Fruit fly (Drosophila melanogaster): Measurements from ENCODE around the gene Chsy.
A peak's percentile ranks its signal among the peaks of the same experiment; 100 is the strongest.

The Chsy gene

dm6 chrX:15593477-15594229, at the start of gene Chsy:
TSS of gene Chsy (minus strand) at chrX:15593534.
- TF ChIP-seq Gug (GFP tag; IDR thresholded peaks at IDR 0.05) = 0 out of 2 replicates have a peak, but pooled peaks have one; percentile 11
- no peak for TF ChIP-seq Lpt (GFP tag; optimal IDR thresholded peaks at IDR 0.05)
- peak; percentile 9 for TF ChIP-seq CG16779 (tag; optimal IDR thresholded peaks at IDR 0.05)
- no peak for TF ChIP-seq Met (GFP tag; optimal IDR thresholded peaks at IDR 0.05)
- no peak for TF ChIP-seq CG3032 (tag; optimal IDR thresholded peaks at IDR 0.05)
- TF ChIP-seq Ets96B (tag; optimal IDR thresholded peaks at IDR 0.05) = no peak
- TF ChIP-seq Ets21C (GFP tag; optimal IDR thresholded peaks at IDR 0.05) = no peak
- peak; percentile 86 for TF ChIP-seq svp (GFP tag)
- no peak for TF ChIP-seq Sox14 (GFP tag; optimal IDR thresholded peaks at IDR 0.05)
- peak; percentile 0 for TF ChIP-seq CG4318 (GFP tag; optimal IDR thresholded peaks at IDR 0.05)
- no peak for TF ChIP-seq CG11902 (GFP tag; optimal IDR thresholded peaks at IDR 0.05)
- peak; percentile 55 for TF ChIP-seq CG6163 (GFP tag; IDR thresholded peaks at IDR 0.05)
- peak; percentile 24 for TF ChIP-seq acj6 (GFP tag; optimal IDR thresholded peaks at IDR 0.05)
- peak; percentile 44 for TF ChIP-seq CG10631 (GFP tag; optimal IDR thresholded peaks at IDR 0.05)
- no peak for TF ChIP-seq net (GFP tag; optimal IDR thresholded peaks at IDR 0.05)
- no peak for TF ChIP-seq CG8319 (GFP tag; optimal IDR thresholded peaks at IDR 0.05)
- TF ChIP-seq OdsH (GFP tag; optimal IDR thresholded peaks at IDR 0.05) = peak; percentile 6
- peak in 1 of 2 experiments; percentile 36 for TF ChIP-seq salr (GFP tag; optimal IDR thresholded peaks at IDR 0.05)
- TF ChIP-seq CG31627 (GFP tag; optimal IDR thresholded peaks at IDR 0.05) = no peak
- no peak for TF ChIP-seq Hr38 (GFP tag; optimal IDR thresholded peaks at IDR 0.05)
- no peak for TF ChIP-seq CG11294 (GFP tag; IDR thresholded peaks at IDR 0.05)
- TF ChIP-seq CG6276 (GFP tag; optimal IDR thresholded peaks at IDR 0.05) = no peak
- no peak for TF ChIP-seq Sox102F (GFP tag; optimal IDR thresholded peaks at IDR 0.05)
- no peak for TF ChIP-seq Eip75B (GFP tag; optimal IDR thresholded peaks at IDR 0.05)
- no peak for TF ChIP-seq Hr4 (GFP tag; optimal IDR thresholded peaks at IDR 0.05)
- peak; percentile 34 for TF ChIP-seq CG8632 (GFP tag; optimal IDR thresholded peaks at IDR 0.05)
- TF ChIP-seq achi (GFP tag; optimal IDR thresholded peaks at IDR 0.05) = peak; percentile 17
- TF ChIP-seq vri (GFP tag; optimal IDR thresholded peaks at IDR 0.05) = peak; percentile 40
- TF ChIP-seq ss (GFP tag; optimal IDR thresholded peaks at IDR 0.05) = no peak
- no peak for TF ChIP-seq dsx (GFP tag; optimal IDR thresholded peaks at IDR 0.05; ENCODE audit: poor library complexity, severe bottlenecking)
- TF ChIP-seq Eip78C (GFP tag) = peak; percentile 66
- TF ChIP-seq CG10669 (GFP tag; optimal IDR thresholded peaks at IDR 0.05) = no peak
- no peak for TF ChIP-seq CG9139 (GFP tag; optimal IDR thresholded peaks at IDR 0.05)
- no peak for TF ChIP-seq fd85E (GFP tag; optimal IDR thresholded peaks at IDR 0.05)
- TF ChIP-seq CG8119 (GFP tag; IDR thresholded peaks at IDR 0.05) = peak; percentile 36; the same call in 1 of the 3 replicates
- TF ChIP-seq CG6808 (GFP tag; optimal IDR thresholded peaks at IDR 0.05) = peak; percentile 36
- no peak for TF ChIP-seq CG3919 (GFP tag; optimal IDR thresholded peaks at IDR 0.05)
- TF ChIP-seq CG6792 (GFP tag; optimal IDR thresholded peaks at IDR 0.05) = no peak
- TF ChIP-seq CG15336 (GFP tag; IDR thresholded peaks at IDR 0.05) = peak; percentile 7; the same call in 1 of the 2 replicates
- no peak for TF ChIP-seq dac (GFP tag; optimal IDR thresholded peaks at IDR 0.05)
- TF ChIP-seq CG32006 (GFP tag; optimal IDR thresholded peaks at IDR 0.05) = peak; percentile 46
- TF ChIP-seq eg (GFP tag; IDR thresholded peaks at IDR 0.05) = 0 out of 3 replicates have a peak, but pooled peaks have one; percentile 23

- TF ChIP-seq pdm3 (GFP tag; optimal IDR thresholded peaks at IDR 0.05) (peak; percentile 64), Ets96B (tag; optimal IDR thresholded peaks at IDR 0.05) (peak; percentile 70), ss (GFP tag; optimal IDR thresholded peaks at IDR 0.05) (peak; percentile 72 to 88), CG16779 (tag; optimal IDR thresholded peaks at IDR 0.05) (peak; percentile 40), Eip93F (GFP tag; optimal IDR thresholded peaks at IDR 0.05) (no peak), Met (GFP tag; optimal IDR thresholded peaks at IDR 0.05) (peak; percentile 75), eg (GFP tag; IDR thresholded peaks at IDR 0.05) (0 out of 3 replicates have a peak, but pooled peaks have one; percentile 23), lz (GFP tag; optimal IDR thresholded peaks at IDR 0.05) (peak; percentile 62), CG8319 (GFP tag; optimal IDR thresholded peaks at IDR 0.05) (peak; percentile 43), cyc (GFP tag; optimal IDR thresholded peaks at IDR 0.05) (peak; percentile 65), Sox102F (GFP tag; optimal IDR thresholded peaks at IDR 0.05) (peak; percentile 62), CG9139 (GFP tag; optimal IDR thresholded peaks at IDR 0.05) (peak; percentile 41), vri (GFP tag; optimal IDR thresholded peaks at IDR 0.05) (peak; percentile 40), Sox15 (GFP tag; optimal IDR thresholded peaks at IDR 0.05) (peak; percentile 32), Eip78C (GFP tag) (peak; percentile 94), spab (GFP tag; optimal IDR thresholded peaks at IDR 0.05) (peak; percentile 68), CG32006 (GFP tag; optimal IDR thresholded peaks at IDR 0.05) (peak; percentile 48), salr (GFP tag; optimal IDR thresholded peaks at IDR 0.05) (peak in 1 of 2 experiments; percentile 62), CG8632 (GFP tag; optimal IDR thresholded peaks at IDR 0.05) (peak; percentile 57), CG10631 (GFP tag; optimal IDR thresholded peaks at IDR 0.05) (peak; percentile 69), CG6808 (GFP tag; optimal IDR thresholded peaks at IDR 0.05) (peak; percentile 74), CG34406 (GFP tag; optimal IDR thresholded peaks at IDR 0.05) (peak; percentile 73)
Measured at dm6 chrX:15642056-15642455, 48.7 kb upstream of the Chsy start.

Measured in whole organism, prepupa.